Worm (Caenorhabditis elegans): ENCODE data around the gene C04F5.2.

- TF ChIP-seq lin-54 (GFP tag; optimal IDR thresholded peaks at IDR 0.05) = no peak
- no peak for TF ChIP-seq egl-18 (GFP tag; IDR thresholded peaks at IDR 0.05)
- TF ChIP-seq efl-1 (GFP tag; optimal IDR thresholded peaks at IDR 0.05) = no peak
These were observed 10.9 kb upstream of the C04F5.2 start, which contains the start of gene srab-3 for ce11 chrV:5107816-5108215.
